Fruit fly (Drosophila melanogaster) whole organism, embryonic: ENCODE measurements around the gene CG6724.

Experiments
- Antp ChIP-seq: fragments of 200-800 bp; sonication (Bioruptor generic); optimal IDR thresholded peaks from 3 replicates; lab custom pipeline; 2016; ENCODE audit warnings: missing biosample characterization, missing genetic modification characterization
- Atf3 ChIP-seq: fragments of 200-800 bp; sonication (Bioruptor generic); optimal IDR thresholded peaks from 3 replicates; lab custom pipeline; 2016; ENCODE audit warnings: missing biosample characterization, missing genetic modification characterization
- BEAF-32 ChIP-seq: fragments of 200-800 bp; sonication (Bioruptor generic); optimal IDR thresholded peaks from 3 replicates; lab custom pipeline; 2017; ENCODE audit warnings: missing biosample characterization, missing genetic modification characterization, mild to moderate bottlenecking, moderate library complexity, missing genetic modification reagents
- Bgb ChIP-seq: fragments of 200-800 bp; sonication (Bioruptor generic); IDR thresholded peaks from 2 replicates; pipeline ENCODE4 v1.3.6; 2022; ENCODE audit warnings: missing biosample characterization, missing genetic modification characterization; ENCODE audit not compliant: partially characterized antibody
- Blimp-1 ChIP-seq: fragments of 200-800 bp; sonication (Bioruptor generic); optimal IDR thresholded peaks from 3 replicates; lab custom pipeline; 2018; ENCODE audit warnings: missing biosample characterization, missing genetic modification characterization, mild to moderate bottlenecking, moderate library complexity, missing genetic modification reagents
- CG11456 ChIP-seq: fragments of 200-800 bp; sonication (Bioruptor generic); IDR thresholded peaks from 3 replicates; pipeline ENCODE4 v1.3.6; 2022; ENCODE audit warnings: missing biosample characterization, missing genetic modification characterization
- CG13287 ChIP-seq: fragments of 200-800 bp; sonication (Bioruptor generic); IDR thresholded peaks from 2 replicates; pipeline ENCODE4 v1.3.6; 2022; ENCODE audit warnings: missing biosample characterization, missing genetic modification characterization; ENCODE audit not compliant: partially characterized antibody
- CG15514 ChIP-seq: fragments of 200-800 bp; sonication (Bioruptor generic); optimal IDR thresholded peaks from 3 replicates; lab custom pipeline; 2017; ENCODE audit warnings: missing biosample characterization, missing genetic modification characterization, mild to moderate bottlenecking, moderate library complexity, missing genetic modification reagents
- CG1792 ChIP-seq: fragments of 200-800 bp; sonication (Bioruptor generic); optimal IDR thresholded peaks from 2 replicates; lab custom pipeline; 2016; ENCODE audit warnings: missing biosample characterization, missing genetic modification characterization
- CG2120 ChIP-seq: fragments of 200-800 bp; sonication (Bioruptor generic); optimal IDR thresholded peaks from 3 replicates; lab custom pipeline; 2016; ENCODE audit warnings: missing biosample characterization, missing genetic modification characterization
- CG31441 ChIP-seq: fragments of 200-800 bp; sonication (Bioruptor generic); IDR thresholded peaks from 2 replicates; pipeline ENCODE4 v1.3.6; 2022; ENCODE audit warnings: missing biosample characterization, missing genetic modification characterization
- CG32532 ChIP-seq: fragments of 200-800 bp; sonication (Bioruptor generic); IDR thresholded peaks from 2 replicates; pipeline ENCODE4 v1.3.6; 2022; ENCODE audit warnings: missing biosample characterization, missing genetic modification characterization
- CG3407 ChIP-seq: fragments of 200-800 bp; sonication (Bioruptor generic); optimal IDR thresholded peaks from 2 replicates; lab custom pipeline; 2018; ENCODE audit warnings: missing biosample characterization, mild to moderate bottlenecking, missing genetic modification characterization
- CG3726 ChIP-seq: fragments of 200-800 bp; sonication (Bioruptor generic); IDR thresholded peaks from 3 replicates; pipeline ENCODE4, ENCODE4 v1.3.6; 2022; ENCODE audit warnings: missing biosample characterization, missing genetic modification characterization
- CG43689 ChIP-seq: fragments of 200-800 bp; sonication (Bioruptor generic); IDR thresholded peaks from 2 replicates; pipeline ENCODE4 v1.3.6; 2022; ENCODE audit warnings: missing biosample characterization, missing genetic modification characterization
- CG6654 ChIP-seq: fragments of 200-800 bp; sonication (Bioruptor generic); optimal IDR thresholded peaks from 2 replicates; lab custom pipeline; 2017; ENCODE audit warnings: missing biosample characterization, mild to moderate bottlenecking, missing genetic modification characterization
- CG6854 ChIP-seq: fragments of 200-800 bp; sonication (Bioruptor generic); optimal IDR thresholded peaks from 3 replicates; lab custom pipeline; 2017; ENCODE audit warnings: missing biosample characterization, mild to moderate bottlenecking, missing genetic modification characterization
- CG7987 ChIP-seq: fragments of 200-800 bp; sonication (Bioruptor generic); optimal IDR thresholded peaks from 2 replicates; lab custom pipeline; 2018; ENCODE audit warnings: missing biosample characterization, mild to moderate bottlenecking, missing genetic modification characterization, moderate library complexity
- CHES-1-like ChIP-seq: fragments of 200-800 bp; sonication (Bioruptor generic); optimal IDR thresholded peaks from 2 replicates; lab custom pipeline; 2016; ENCODE audit warnings: missing biosample characterization, missing genetic modification characterization
- Dfd ChIP-seq, 2 experiments: fragments of >200 bp; optimal IDR thresholded peaks; 2 replicates each; lab custom pipeline; 2017; ENCODE audit warnings: missing biosample characterization in 2 of 2, missing genetic modification characterization in 2 of 2
- E2f1 ChIP-seq: fragments of 200-800 bp; sonication (Bioruptor generic); IDR thresholded peaks from 2 replicates; pipeline ENCODE4 v1.3.6; 2022; ENCODE audit warnings: missing biosample characterization, missing genetic modification characterization
- H2.0 ChIP-seq: fragments of 200-800 bp; sonication (Bioruptor generic); IDR thresholded peaks from 2 replicates; pipeline ENCODE4 v1.3.6; 2022; ENCODE audit warnings: missing biosample characterization, missing genetic modification characterization
- Jarid2 ChIP-seq: fragments of 200-800 bp; sonication (Bioruptor generic); optimal IDR thresholded peaks from 3 replicates; lab custom pipeline; 2017; ENCODE audit warnings: mild to moderate bottlenecking, missing biosample characterization, missing genetic modification reagents, missing genetic modification characterization
- MESR4 ChIP-seq: fragments of 200-800 bp; sonication (Bioruptor generic); optimal IDR thresholded peaks from 2 replicates; lab custom pipeline; 2018; ENCODE audit warnings: missing biosample characterization, mild to moderate bottlenecking, missing genetic modification characterization, moderate library complexity
- Mad ChIP-seq: fragments of 200-800 bp; sonication (Bioruptor generic); optimal IDR thresholded peaks from 2 replicates; lab custom pipeline; 2016; ENCODE audit warnings: missing biosample characterization, missing genetic modification characterization
- Nf-YA ChIP-seq: fragments of 200-800 bp; sonication (Bioruptor generic); IDR thresholded peaks from 2 replicates; pipeline ENCODE4 v1.3.6; 2022; ENCODE audit warnings: missing biosample characterization, missing genetic modification characterization
- Oli ChIP-seq: fragments of 200-800 bp; sonication (Bioruptor generic); optimal IDR thresholded peaks from 2 replicates; lab custom pipeline; 2018; ENCODE audit warnings: missing biosample characterization, mild to moderate bottlenecking, missing genetic modification characterization, moderate library complexity
- Optix ChIP-seq: fragments of 200-800 bp; sonication (Bioruptor generic); IDR thresholded peaks from 3 replicates; pipeline ENCODE4 v1.3.6; 2022; ENCODE audit warnings: missing biosample characterization, missing genetic modification characterization
- Sin3A ChIP-seq: fragments of >200 bp; optimal IDR thresholded peaks from 2 replicates; lab custom pipeline; 2018
- Sox102F ChIP-seq: fragments of 200-800 bp; sonication (Bioruptor generic); optimal IDR thresholded peaks from 2 replicates; lab custom pipeline; 2018; ENCODE audit warnings: missing biosample characterization, mild to moderate bottlenecking, missing genetic modification characterization, moderate library complexity
- amos ChIP-seq: fragments of 200-800 bp; sonication (Bioruptor generic); IDR thresholded peaks from 2 replicates; pipeline ENCODE4 v1.3.6; 2022; ENCODE audit warnings: missing biosample characterization, missing genetic modification characterization; ENCODE audit not compliant: partially characterized antibody
- btn ChIP-seq: fragments of 200-800 bp; sonication (Bioruptor generic); optimal IDR thresholded peaks from 2 replicates; lab custom pipeline; 2016; ENCODE audit warnings: missing biosample characterization, missing genetic modification characterization
- emc ChIP-seq: fragments of 200-800 bp; sonication (Bioruptor generic); optimal IDR thresholded peaks from 2 replicates; lab custom pipeline; 2016; ENCODE audit warnings: missing biosample characterization, missing genetic modification characterization
- eyg ChIP-seq: fragments of 200-800 bp; sonication (Bioruptor generic); optimal IDR thresholded peaks from 3 replicates; lab custom pipeline; 2016; ENCODE audit warnings: missing biosample characterization, missing genetic modification characterization
- fd64A ChIP-seq: fragments of 200-800 bp; sonication (Bioruptor generic); optimal IDR thresholded peaks from 3 replicates; lab custom pipeline; 2018; ENCODE audit warnings: missing biosample characterization, mild to moderate bottlenecking, missing genetic modification characterization
- gem ChIP-seq: fragments of 200-800 bp; sonication (Bioruptor generic); optimal IDR thresholded peaks from 2 replicates; lab custom pipeline; 2019; ENCODE audit warnings: missing biosample characterization, mild to moderate bottlenecking, missing genetic modification characterization, moderate library complexity
- gsb ChIP-seq: fragments of 200-800 bp; sonication (Bioruptor generic); IDR thresholded peaks from 2 replicates; pipeline ENCODE4 v1.3.6; 2022; ENCODE audit warnings: missing biosample characterization, missing genetic modification characterization
- hkb ChIP-seq, 2 experiments: fragments of 200-800 bp in 1 of 2; fragments of >200 bp in 1 of 2; sonication (Bioruptor generic) in 1 of 2; IDR thresholded peaks in 1 of 2; optimal IDR thresholded peaks in 1 of 2; 2 replicates each; pipeline versions ENCODE4 v1.3.6 to Lab custom; 2017 to 2022; ENCODE audit warnings: missing biosample characterization in 1 of 2, missing genetic modification characterization in 1 of 2
- hth ChIP-seq: fragments of >200 bp; optimal IDR thresholded peaks from 2 replicates; lab custom pipeline; 2017; ENCODE audit warnings: inconsistent platforms
- kah ChIP-seq: fragments of 200-800 bp; sonication (Bioruptor generic); optimal IDR thresholded peaks from 2 replicates; lab custom pipeline; 2018; ENCODE audit warnings: missing biosample characterization, mild to moderate bottlenecking, missing genetic modification characterization
- lola ChIP-seq, 3 experiments: fragments of >200 bp in 2 of 3; fragments of 200-800 bp in 1 of 3; sonication (Bioruptor generic) in 1 of 3; optimal IDR thresholded peaks; 2 replicates each; lab custom pipeline; 2017 to 2019; ENCODE audit warnings: missing biosample characterization in 3 of 3, missing genetic modification characterization in 3 of 3, mild to moderate bottlenecking in 1 of 3, moderate library complexity in 1 of 3
- mirr ChIP-seq: fragments of 200-800 bp; sonication (Bioruptor generic); optimal IDR thresholded peaks from 3 replicates; lab custom pipeline; 2018; ENCODE audit warnings: missing biosample characterization, mild to moderate bottlenecking, missing genetic modification characterization
- nom ChIP-seq: fragments of 200-800 bp; sonication (Bioruptor generic); optimal IDR thresholded peaks from 2 replicates; lab custom pipeline; 2017; ENCODE audit warnings: missing biosample characterization, missing genetic modification characterization, mild to moderate bottlenecking, moderate library complexity, missing genetic modification reagents
- psq ChIP-seq: fragments of 200-800 bp; sonication (Bioruptor generic); optimal IDR thresholded peaks from 2 replicates; lab custom pipeline; 2017; ENCODE audit warnings: missing biosample characterization, missing genetic modification characterization
- pum ChIP-seq: fragments of 200-800 bp; sonication (Bioruptor generic); optimal IDR thresholded peaks from 2 replicates; lab custom pipeline; 2016; ENCODE audit warnings: missing biosample characterization, missing genetic modification characterization
- row ChIP-seq: fragments of 200-800 bp; sonication (Bioruptor generic); IDR thresholded peaks from 3 replicates; pipeline ENCODE4 v1.3.6; 2022; ENCODE audit warnings: missing biosample characterization, missing genetic modification characterization
- sens ChIP-seq: fragments of 200-800 bp; sonication (Bioruptor generic); peaks from one replicate; lab custom pipeline; 2016; ENCODE audit warnings: missing biosample characterization, missing genetic modification characterization
- sima ChIP-seq: fragments of 200-800 bp; sonication (Bioruptor generic); optimal IDR thresholded peaks from 2 replicates; lab custom pipeline; 2016; ENCODE audit warnings: missing biosample characterization, missing genetic modification characterization
- sob ChIP-seq: fragments of 200-800 bp; sonication (Bioruptor generic); IDR thresholded peaks from 2 replicates; pipeline ENCODE4 v1.3.6; 2022; ENCODE audit warnings: missing biosample characterization, missing genetic modification characterization
- ssp ChIP-seq: fragments of 200-800 bp; sonication (Bioruptor generic); IDR thresholded peaks from 2 replicates; pipeline ENCODE4 v1.3.6; 2022; ENCODE audit warnings: missing biosample characterization, missing genetic modification characterization
- vfl ChIP-seq: fragments of 200-800 bp; sonication (Bioruptor generic); optimal IDR thresholded peaks from 2 replicates; lab custom pipeline; 2016; ENCODE audit warnings: missing biosample characterization, missing genetic modification characterization
- z ChIP-seq: fragments of 200-800 bp; sonication (Bioruptor generic); IDR thresholded peaks from 3 replicates; pipeline ENCODE4 v1.3.6; 2022; ENCODE audit warnings: missing biosample characterization, missing genetic modification characterization

The CG6724 gene

DNA sequence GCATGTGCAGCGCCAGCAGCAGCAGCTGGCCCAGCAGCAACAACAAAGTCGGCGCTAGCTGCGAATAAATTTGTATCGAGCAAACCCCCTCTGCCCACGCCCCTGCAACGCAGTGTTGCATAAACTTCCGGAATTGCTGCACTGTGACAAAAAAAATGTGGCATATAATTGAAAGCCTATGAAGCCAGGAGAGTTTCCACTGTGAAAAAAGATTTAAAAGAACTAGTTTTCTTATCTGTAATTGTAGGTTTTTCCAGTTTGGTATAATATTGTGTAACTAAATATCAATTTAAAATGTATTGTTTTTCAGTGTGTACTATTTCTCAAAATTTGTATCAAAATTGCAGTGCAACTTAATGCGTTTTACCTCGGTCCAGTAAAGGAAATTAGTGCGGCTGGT is 21.5 kb downstream of the CG6724 start (continued):
- TF ChIP-seq CG6854 (GFP tag; lab: Kevin White, UChicago) (no peak), CG31441 (GFP tag; lab: Robert Waterston, UW) (no peak), nom (no peak), CG6654 (GFP tag; lab: Kevin White, UChicago) (no peak), Bgb (GFP tag; lab: Robert Waterston, UW) (no peak), z (no peak), CG3407 (no peak), row (GFP tag; lab: Robert Waterston, UW) (0 out of 3 replicates have a peak, but pooled peaks have one; percentile 14), ssp (GFP tag; lab: Robert Waterston, UW) (no peak), hth (lab: Kevin White, UChicago) (no peak), gsb (GFP tag; lab: Robert Waterston, UW) (no peak), Jarid2 (GFP tag; lab: Kevin White, UChicago) (no peak), CG43689 (GFP tag; lab: Robert Waterston, UW) (no peak), mirr (GFP tag; lab: Kevin White, UChicago) (no peak), btn (GFP tag; lab: Kevin White, UChicago) (no peak), emc (no peak), hkb (optimal IDR thresholded peaks at IDR 0.05; lab: Kevin White, UChicago) (no peak), hkb (GFP tag; IDR thresholded peaks at IDR 0.05; lab: Robert Waterston, UW) (0 out of 2 replicates have a peak, but pooled peaks have one; percentile 13), vfl (no peak), Nf-YA (no peak), lola (GFP tag; optimal IDR thresholded peaks at IDR 0.05; lab: Kevin White, UChicago) (no peak), Dfd (GFP tag; optimal IDR thresholded peaks at IDR 0.05; lab: Kevin White, UChicago) (no peak), Mad (GFP tag; lab: Kevin White, UChicago) (no peak), gem (no peak), Optix (no peak), CG13287 (no peak), Antp (GFP tag; lab: Kevin White, UChicago) (no peak), sens (GFP tag; lab: Kevin White, UChicago) (peak; percentile 75), CG2120 (GFP tag; lab: Kevin White, UChicago) (no peak), pum (no peak), Blimp-1 (GFP tag; lab: Kevin White, UChicago) (peak; percentile 26), Atf3 (GFP tag; lab: Kevin White, UChicago) (no peak), CG32532 (GFP tag; lab: Robert Waterston, UW) (no peak), CG1792 (no peak), psq (GFP tag; lab: Kevin White, UChicago) (no peak), CG3726 (GFP tag; lab: Robert Waterston, UW) (no peak), H2.0 (GFP tag; lab: Robert Waterston, UW) (no peak), eyg (GFP tag; lab: Kevin White, UChicago) (no peak), amos (GFP tag; lab: Robert Waterston, UW) (no peak), MESR4 (GFP tag; lab: Kevin White, UChicago) (no peak), CG11456 (GFP tag; lab: Robert Waterston, UW) (no peak), CG7987 (no peak), Sox102F (GFP tag; lab: Kevin White, UChicago) (peak; percentile 32), sima (GFP tag; lab: Kevin White, UChicago) (no peak), kah (GFP tag; lab: Kevin White, UChicago) (no peak), CG15514 (GFP tag; lab: Kevin White, UChicago) (no peak), CHES-1-like (GFP tag; lab: Kevin White, UChicago) (no peak), Sin3A (no peak), Oli (tag; lab: Kevin White, UChicago) (no peak), sob (GFP tag; lab: Robert Waterston, UW) (no peak), BEAF-32 (no peak), E2f1 (GFP tag; lab: Robert Waterston, UW) (no peak), fd64A (no peak)
